Fruit fly (Drosophila melanogaster) whole organism, embryonic: ENCODE data around the gene Ptp10D.

Experiments used
- Atf6 ChIP-seq: fragments of 200-800 bp; sonication (Bioruptor generic); IDR thresholded peaks from 2 replicates; pipeline ENCODE4 v1.3.6; 2022; ENCODE audit warnings: missing biosample characterization, missing genetic modification characterization
- CG11085 ChIP-seq: fragments of 200-800 bp; sonication (Bioruptor generic); IDR thresholded peaks from 2 replicates; pipeline ENCODE4 v1.3.6; 2022; ENCODE audit warnings: missing biosample characterization, missing genetic modification characterization
- CG11696 ChIP-seq: fragments of 200-800 bp; sonication (Bioruptor generic); IDR thresholded peaks from 2 replicates; pipeline ENCODE4 v1.3.6; 2022; ENCODE audit warnings: missing biosample characterization, missing genetic modification characterization
- CG12299 ChIP-seq: fragments of 200-800 bp; sonication (Bioruptor generic); optimal IDR thresholded peaks from 2 replicates; lab custom pipeline; 2018; ENCODE audit warnings: missing biosample characterization, mild to moderate bottlenecking, missing genetic modification characterization
- CG13296 ChIP-seq: fragments of 200-800 bp; sonication (Bioruptor generic); optimal IDR thresholded peaks from 3 replicates; lab custom pipeline; 2018; ENCODE audit warnings: missing biosample characterization, mild to moderate bottlenecking, missing genetic modification characterization
- CG14050 ChIP-seq: fragments of 200-800 bp; sonication (Bioruptor generic); IDR thresholded peaks from 3 replicates; pipeline ENCODE4 v1.3.6; 2022; ENCODE audit warnings: missing biosample characterization, missing genetic modification characterization
- CG14965 ChIP-seq: fragments of 200-800 bp; sonication (Bioruptor generic); optimal IDR thresholded peaks from 2 replicates; lab custom pipeline; 2016; ENCODE audit warnings: missing biosample characterization, missing genetic modification characterization, borderline replicate concordance
- CG1603 ChIP-seq: fragments of 200-800 bp; sonication (Bioruptor generic); optimal IDR thresholded peaks from 2 replicates; lab custom pipeline; 2019; ENCODE audit warnings: missing biosample characterization, mild to moderate bottlenecking, missing genetic modification characterization, moderate library complexity
- CG16779 ChIP-seq: fragments of 200-800 bp; sonication (Bioruptor generic); IDR thresholded peaks from 2 replicates; pipeline ENCODE4 v1.3.6; 2022; ENCODE audit warnings: missing biosample characterization, missing genetic modification characterization
- CG17385 ChIP-seq: fragments of 200-800 bp; sonication (Bioruptor generic); optimal IDR thresholded peaks from 3 replicates; lab custom pipeline; 2018; ENCODE audit warnings: missing biosample characterization, mild to moderate bottlenecking, missing genetic modification characterization
- CG17612 ChIP-seq: fragments of 200-800 bp; sonication (Bioruptor generic); IDR thresholded peaks from 2 replicates; pipeline ENCODE4 v1.3.6; 2022; ENCODE audit warnings: missing biosample characterization, missing genetic modification characterization
- CG17802 ChIP-seq: fragments of 200-800 bp; sonication (Bioruptor generic); optimal IDR thresholded peaks from 2 replicates; lab custom pipeline; 2018; ENCODE audit warnings: missing biosample characterization, mild to moderate bottlenecking, missing genetic modification characterization, moderate library complexity
- CG31365 ChIP-seq: fragments of 200-800 bp; sonication (Bioruptor generic); optimal IDR thresholded peaks from 2 replicates; lab custom pipeline; 2018; ENCODE audit warnings: missing biosample characterization, mild to moderate bottlenecking, missing genetic modification characterization
- CG32532 ChIP-seq: fragments of 200-800 bp; sonication (Bioruptor generic); IDR thresholded peaks from 2 replicates; pipeline ENCODE4 v1.3.6; 2022; ENCODE audit warnings: missing biosample characterization, missing genetic modification characterization
- CG4730 ChIP-seq: fragments of 200-800 bp; sonication (Bioruptor generic); IDR thresholded peaks from 2 replicates; pipeline ENCODE4 v1.3.6; 2022; ENCODE audit warnings: missing biosample characterization, missing genetic modification characterization
- CG4820 ChIP-seq: fragments of 200-800 bp; sonication (Bioruptor generic); optimal IDR thresholded peaks from 3 replicates; lab custom pipeline; 2016; ENCODE audit warnings: missing biosample characterization, missing genetic modification characterization
- CG6272 ChIP-seq: fragments of 200-800 bp; sonication (Bioruptor generic); IDR thresholded peaks from 2 replicates; pipeline ENCODE4 v1.3.6; 2022; ENCODE audit warnings: missing biosample characterization, missing genetic modification characterization
- CG6654 ChIP-seq: fragments of 200-800 bp; sonication (Bioruptor generic); optimal IDR thresholded peaks from 2 replicates; lab custom pipeline; 2017; ENCODE audit warnings: missing biosample characterization, mild to moderate bottlenecking, missing genetic modification characterization
- CG8944 ChIP-seq: fragments of 200-800 bp; sonication (Bioruptor generic); optimal IDR thresholded peaks from 3 replicates; lab custom pipeline; 2016; ENCODE audit warnings: missing biosample characterization, missing genetic modification characterization
- CG9215 ChIP-seq: fragments of 200-800 bp; sonication (Bioruptor generic); IDR thresholded peaks from 2 replicates; pipeline ENCODE4 v1.3.6; 2022; ENCODE audit warnings: missing biosample characterization, missing genetic modification characterization
- Camta ChIP-seq: fragments of 200-800 bp; sonication (Bioruptor generic); optimal IDR thresholded peaks from 2 replicates; lab custom pipeline; 2016; ENCODE audit warnings: missing biosample characterization, missing genetic modification characterization
- Dbx ChIP-seq: fragments of 200-800 bp; sonication (Bioruptor generic); IDR thresholded peaks from 3 replicates; pipeline ENCODE4 v1.3.6; 2022; ENCODE audit warnings: missing biosample characterization, missing genetic modification characterization
- Hey ChIP-seq: fragments of 200-800 bp; sonication (Bioruptor generic); optimal IDR thresholded peaks from 3 replicates; lab custom pipeline; 2018; ENCODE audit warnings: missing biosample characterization, mild to moderate bottlenecking, missing genetic modification characterization
- Hmx ChIP-seq: fragments of 200-800 bp; sonication (Bioruptor generic); optimal IDR thresholded peaks from 2 replicates; lab custom pipeline; 2016; ENCODE audit warnings: missing biosample characterization, missing genetic modification characterization
- Mes4 ChIP-seq: fragments of 200-800 bp; sonication (Bioruptor generic); optimal IDR thresholded peaks from 2 replicates; lab custom pipeline; 2016; ENCODE audit warnings: missing biosample characterization, missing genetic modification characterization
- Nf-YA ChIP-seq: fragments of 200-800 bp; sonication (Bioruptor generic); IDR thresholded peaks from 2 replicates; pipeline ENCODE4 v1.3.6; 2022; ENCODE audit warnings: missing biosample characterization, missing genetic modification characterization
- Nf-YC ChIP-seq: fragments of 200-800 bp; optimal IDR thresholded peaks from 3 replicates; lab custom pipeline; 2019; ENCODE audit warnings: missing biosample characterization, mild to moderate bottlenecking, missing genetic modification characterization, moderate library complexity
- Poxn ChIP-seq: fragments of 200-800 bp; sonication (Bioruptor generic); IDR thresholded peaks from 2 replicates; pipeline ENCODE4 v1.3.6; 2022; ENCODE audit warnings: missing biosample characterization, missing genetic modification characterization
- Rfx ChIP-seq: fragments of 200-800 bp; sonication (Bioruptor generic); IDR thresholded peaks from 2 replicates; pipeline ENCODE4 v1.3.6; 2022; ENCODE audit warnings: missing biosample characterization, missing genetic modification characterization
- Sox100B ChIP-seq: fragments of 200-800 bp; sonication (Bioruptor generic); optimal IDR thresholded peaks from 3 replicates; lab custom pipeline; 2018; ENCODE audit warnings: missing biosample characterization, mild to moderate bottlenecking, missing genetic modification characterization
- ara ChIP-seq: fragments of 200-800 bp; sonication (Bioruptor generic); IDR thresholded peaks from 2 replicates; pipeline ENCODE4 v1.3.6; 2022; ENCODE audit warnings: missing biosample characterization, missing genetic modification characterization
- ash1 ChIP-seq: fragments of 200-800 bp; sonication (Bioruptor generic); optimal IDR thresholded peaks from 2 replicates; lab custom pipeline; 2018; ENCODE audit warnings: missing biosample characterization, mild to moderate bottlenecking, missing genetic modification characterization
- bab2 ChIP-seq: fragments of 200-800 bp; sonication (Bioruptor generic); optimal IDR thresholded peaks from 2 replicates; lab custom pipeline; 2016; ENCODE audit warnings: missing biosample characterization, missing genetic modification characterization
- bbx ChIP-seq: fragments of 200-800 bp; sonication (Bioruptor generic); IDR thresholded peaks from 2 replicates; pipeline ENCODE4 v1.3.6; 2022; ENCODE audit warnings: missing biosample characterization, missing genetic modification characterization; ENCODE audit not compliant: partially characterized antibody
- bowl ChIP-seq: fragments of 200-800 bp; sonication (Bioruptor generic); IDR thresholded peaks from 2 replicates; pipeline ENCODE4 v1.3.6; 2022; ENCODE audit warnings: missing biosample characterization, missing genetic modification characterization
- crc ChIP-seq: fragments of 200-800 bp; sonication (Bioruptor generic); optimal IDR thresholded peaks from 2 replicates; lab custom pipeline; 2016; ENCODE audit warnings: missing biosample characterization, missing genetic modification characterization
- eve ChIP-seq, 2 experiments: fragments of >200 bp; optimal IDR thresholded peaks; 2 replicates each; lab custom pipeline; 2017; ENCODE audit warnings: missing biosample characterization in 2 of 2, missing genetic modification characterization in 2 of 2
- ewg ChIP-seq: fragments of 200-800 bp; sonication (Bioruptor generic); optimal IDR thresholded peaks from 3 replicates; lab custom pipeline; 2017; ENCODE audit warnings: mild to moderate bottlenecking, missing biosample characterization, missing genetic modification reagents, missing genetic modification characterization
- fd96Cb ChIP-seq: fragments of 200-800 bp; sonication (Bioruptor generic); optimal IDR thresholded peaks from 2 replicates; lab custom pipeline; 2018; ENCODE audit warnings: missing biosample characterization, mild to moderate bottlenecking, missing genetic modification characterization, moderate library complexity
- gce ChIP-seq: fragments of 200-800 bp; sonication (Bioruptor generic); IDR thresholded peaks from 3 replicates; pipeline ENCODE4 v1.3.6; 2022; ENCODE audit warnings: missing biosample characterization, missing genetic modification characterization
- hth ChIP-seq: fragments of >200 bp; optimal IDR thresholded peaks from 2 replicates; lab custom pipeline; 2017; ENCODE audit warnings: inconsistent platforms
- kay ChIP-seq: fragments of 200-800 bp; sonication (Bioruptor generic); optimal IDR thresholded peaks from 2 replicates; lab custom pipeline; 2016; ENCODE audit warnings: missing biosample characterization, missing genetic modification characterization
- klu ChIP-seq: fragments of 200-800 bp; sonication (Bioruptor generic); IDR thresholded peaks from 2 replicates; pipeline ENCODE4 v1.3.6; 2022; ENCODE audit warnings: missing biosample characterization, missing genetic modification characterization
- lbe ChIP-seq: fragments of 200-800 bp; sonication (Bioruptor generic); optimal IDR thresholded peaks from 2 replicates; lab custom pipeline; 2016; ENCODE audit warnings: missing biosample characterization, mild to moderate bottlenecking, missing genetic modification characterization
- oc ChIP-seq: fragments of 200-800 bp; sonication (Bioruptor generic); optimal IDR thresholded peaks from 2 replicates; lab custom pipeline; 2018; ENCODE audit warnings: missing biosample characterization, mild to moderate bottlenecking, missing genetic modification characterization, moderate library complexity
- odd ChIP-seq: fragments of 200-800 bp; sonication (Bioruptor generic); optimal IDR thresholded peaks from 2 replicates; lab custom pipeline; 2017; ENCODE audit warnings: missing biosample characterization, mild to moderate bottlenecking, missing genetic modification characterization
- psq ChIP-seq: fragments of 200-800 bp; sonication (Bioruptor generic); optimal IDR thresholded peaks from 2 replicates; lab custom pipeline; 2017; ENCODE audit warnings: missing biosample characterization, missing genetic modification characterization
- pum ChIP-seq: fragments of 200-800 bp; sonication (Bioruptor generic); optimal IDR thresholded peaks from 2 replicates; lab custom pipeline; 2016; ENCODE audit warnings: missing biosample characterization, missing genetic modification characterization
- rib ChIP-seq: fragments of 200-800 bp; sonication (Bioruptor generic); IDR thresholded peaks from 2 replicates; pipeline ENCODE4 v1.3.6; 2022; ENCODE audit warnings: missing biosample characterization, missing genetic modification characterization
- sob ChIP-seq: fragments of 200-800 bp; sonication (Bioruptor generic); IDR thresholded peaks from 2 replicates; pipeline ENCODE4 v1.3.6; 2022; ENCODE audit warnings: missing biosample characterization, missing genetic modification characterization
- ttk ChIP-seq: fragments of 200-800 bp; sonication (Bioruptor generic); IDR thresholded peaks from 2 replicates; pipeline ENCODE4 v2.1.2; 2022; ENCODE audit warnings: missing biosample characterization, missing genetic modification characterization
- usp ChIP-seq: fragments of >200 bp; optimal IDR thresholded peaks from 2 replicates; lab custom pipeline; 2017; ENCODE audit warnings: missing biosample characterization, missing genetic modification characterization
- yki ChIP-seq: fragments of >200 bp; optimal IDR thresholded peaks from 3 replicates; lab custom pipeline; 2018
- zfh1 ChIP-seq: fragments of 200-800 bp; sonication (Bioruptor generic); IDR thresholded peaks from 3 replicates; pipeline ENCODE4 v1.3.6; 2022; ENCODE audit warnings: missing biosample characterization, missing genetic modification characterization

Gene Ptp10D

dm6 chrX:11720138-11720537 lies 98.3 kb downstream of the Ptp10D start, which contains the start of gene Tango10 (continued):
- TF ChIP-seq CG17612 (GFP tag; lab: Robert Waterston, UW) (no peak), CG17385 (no peak), CG6654 (GFP tag; lab: Kevin White, UChicago) (no peak), bowl (GFP tag; lab: Robert Waterston, UW) (no peak), Atf6 (GFP tag; lab: Robert Waterston, UW) (peak; percentile 51; the same call in 1 of the 2 replicates), ewg (GFP tag; lab: Kevin White, UChicago) (peak; percentile 42), CG4820 (peak; percentile 46), psq (GFP tag; lab: Kevin White, UChicago) (no peak), CG11696 (GFP tag; lab: Robert Waterston, UW) (no peak), CG6272 (GFP tag; lab: Robert Waterston, UW) (peak; percentile 61), usp (GFP tag; lab: Kevin White, UChicago) (no peak), Hey (tag; lab: Kevin White, UChicago) (no peak), CG12299 (tag; lab: Kevin White, UChicago) (no peak), CG14965 (GFP tag; lab: Kevin White, UChicago) (no peak), lbe (GFP tag; lab: Kevin White, UChicago) (peak; percentile 18), CG14050 (GFP tag; lab: Robert Waterston, UW) (0 out of 3 replicates have a peak, but pooled peaks have one; percentile 11), CG16779 (no peak), odd (no peak), yki (no peak), bbx (GFP tag; lab: Robert Waterston, UW) (no peak; the same call in 1 of the 2 replicates), CG9215 (GFP tag; lab: Robert Waterston, UW) (no peak), Nf-YC (tag; lab: Kevin White, UChicago) (peak; percentile 27), CG31365 (no peak), CG4730 (GFP tag; lab: Robert Waterston, UW) (no peak), klu (GFP tag; lab: Robert Waterston, UW) (no peak), Poxn (GFP tag; lab: Robert Waterston, UW) (no peak), kay (GFP tag; lab: Kevin White, UChicago) (peak; percentile 20), CG13296 (no peak), Sox100B (no peak), Nf-YA (GFP tag; lab: Robert Waterston, UW) (no peak), Camta (GFP tag; lab: Kevin White, UChicago) (peak; percentile 52), ara (GFP tag; lab: Robert Waterston, UW) (peak; percentile 18; the same call in 1 of the 2 replicates), bab2 (GFP tag; lab: Kevin White, UChicago) (no peak), CG1603 (peak; percentile 79), ttk (GFP tag; lab: Robert Waterston, UW) (no peak), zfh1 (GFP tag; lab: Robert Waterston, UW) (0 out of 3 replicates have a peak, but pooled peaks have one; percentile 16), pum (GFP tag; lab: Kevin White, UChicago) (peak; percentile 55), rib (no peak), eve (GFP tag; optimal IDR thresholded peaks at IDR 0.05; lab: Kevin White, UChicago) (no peak), CG17802 (no peak), hth (no peak), Hmx (peak; percentile 17), fd96Cb (tag; lab: Kevin White, UChicago) (peak; percentile 34), CG32532 (GFP tag; lab: Robert Waterston, UW) (peak; percentile 54), CG11085 (no peak), ash1 (GFP tag; lab: Kevin White, UChicago) (no peak), oc (tag; lab: Kevin White, UChicago) (no peak), Mes4 (peak; percentile 9), Dbx (GFP tag; lab: Robert Waterston, UW) (peak; percentile 75), Rfx (GFP tag; lab: Robert Waterston, UW) (peak; percentile 57; the same call in 1 of the 2 replicates), sob (GFP tag; lab: Robert Waterston, UW) (peak; percentile 61), gce (no peak), crc (no peak), CG8944 (GFP tag; lab: Kevin White, UChicago) (no peak)
